Worm (Caenorhabditis elegans): ENCODE results near the gene acr-18.

DNA sequence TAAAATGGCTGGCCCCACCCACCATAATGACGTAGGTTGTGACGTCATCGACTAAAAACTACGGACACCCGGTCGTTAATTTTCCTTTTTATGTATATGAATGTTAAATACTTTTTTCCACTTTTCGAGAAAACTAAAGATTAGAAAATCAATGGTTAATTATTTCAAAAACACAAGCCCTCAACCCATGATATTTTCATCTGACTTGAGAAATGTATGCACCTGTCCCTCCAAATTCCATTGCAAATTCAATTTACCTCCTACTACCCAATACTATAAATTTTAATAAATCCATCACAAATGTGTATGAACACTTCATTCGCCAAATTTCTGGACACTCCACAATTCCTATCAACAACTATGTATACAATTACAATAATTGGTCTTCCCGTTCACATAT, 29.9 kb downstream of the acr-18 start, which contains the start of gene srh-276:
- TF ChIP-seq ttx-3 (tag; optimal IDR thresholded peaks at IDR 0.05) (no peak), madf-2 (tag; optimal IDR thresholded peaks at IDR 0.05) (no peak), ama-1 (optimal IDR thresholded peaks at IDR 0.05) (no peak), unc-55 (GFP tag; optimal IDR thresholded peaks at IDR 0.05) (no peak), ets-4 (tag; optimal IDR thresholded peaks at IDR 0.05) (no peak), nfya-1 (tag; optimal IDR thresholded peaks at IDR 0.05) (no peak), ceh-34 (tag; optimal IDR thresholded peaks at IDR 0.05) (no peak), K02D7.2 (tag; optimal IDR thresholded peaks at IDR 0.05) (no peak), fkh-10 (GFP tag; optimal IDR thresholded peaks at IDR 0.05) (no peak), lin-11 (tag; optimal IDR thresholded peaks at IDR 0.05) (no peak), nhr-11 (tag; optimal IDR thresholded peaks at IDR 0.05) (no peak), hlh-13 (GFP tag; optimal IDR thresholded peaks at IDR 0.05) (no peak), elt-2 (tag; optimal IDR thresholded peaks at IDR 0.05) (no peak), npax-4 (tag; optimal IDR thresholded peaks at IDR 0.05) (no peak)
